Fruit fly (Drosophila melanogaster) whole organism, embryonic: Measurements from ENCODE around the gene CG13247.
A peak's percentile ranks its signal among the peaks of the same experiment; 100 is the strongest.

Source experiments
- Abd-B ChIP-seq: fragments of 200-800 bp; sonication (Bioruptor generic); optimal IDR thresholded peaks from 2 replicates; lab custom pipeline; 2018; ENCODE audit warnings: missing biosample characterization, mild to moderate bottlenecking, missing genetic modification characterization, moderate library complexity
- B-H1 ChIP-seq: fragments of 200-800 bp; sonication (Bioruptor generic); IDR thresholded peaks from 3 replicates; pipeline ENCODE4 v1.3.6; 2022; ENCODE audit warnings: missing biosample characterization, missing genetic modification characterization
- CG12769 ChIP-seq: fragments of 200-800 bp; sonication (Bioruptor generic); optimal IDR thresholded peaks from 2 replicates; lab custom pipeline; 2019; ENCODE audit warnings: missing biosample characterization, mild to moderate bottlenecking, missing genetic modification characterization, moderate library complexity
- CG13775 ChIP-seq: fragments of 200-800 bp; sonication (Bioruptor generic); optimal IDR thresholded peaks from 3 replicates; lab custom pipeline; 2017; ENCODE audit warnings: missing biosample characterization, mild to moderate bottlenecking, missing genetic modification characterization
- CG16813 ChIP-seq: fragments of 200-800 bp; sonication (Bioruptor generic); IDR thresholded peaks from 3 replicates; pipeline ENCODE4 v1.3.6; 2022; ENCODE audit warnings: missing biosample characterization, missing genetic modification characterization; ENCODE audit not compliant: partially characterized antibody
- CG17385 ChIP-seq: fragments of 200-800 bp; sonication (Bioruptor generic); optimal IDR thresholded peaks from 3 replicates; lab custom pipeline; 2018; ENCODE audit warnings: missing biosample characterization, mild to moderate bottlenecking, missing genetic modification characterization
- CG18011 ChIP-seq: fragments of 200-800 bp; sonication (Bioruptor generic); optimal IDR thresholded peaks from 2 replicates; lab custom pipeline; 2017; ENCODE audit warnings: missing biosample characterization, missing genetic modification characterization, mild to moderate bottlenecking, moderate library complexity, missing genotype
- CG18599 ChIP-seq: fragments of 200-800 bp; sonication (Bioruptor generic); optimal IDR thresholded peaks from 3 replicates; lab custom pipeline; 2017; ENCODE audit warnings: missing biosample characterization, missing genetic modification characterization, mild to moderate bottlenecking, moderate library complexity, missing genetic modification reagents
- CG2120 ChIP-seq: fragments of 200-800 bp; sonication (Bioruptor generic); optimal IDR thresholded peaks from 3 replicates; lab custom pipeline; 2016; ENCODE audit warnings: missing biosample characterization, missing genetic modification characterization
- CG2199 ChIP-seq: fragments of 200-800 bp; sonication (Bioruptor generic); IDR thresholded peaks from 3 replicates; pipeline ENCODE4 v1.3.6; 2022; ENCODE audit warnings: missing biosample characterization, missing genetic modification characterization
- CG33557 ChIP-seq: fragments of 200-800 bp; sonication (Bioruptor generic); optimal IDR thresholded peaks from 2 replicates; lab custom pipeline; 2019; ENCODE audit warnings: missing biosample characterization, mild to moderate bottlenecking, missing genetic modification characterization, moderate library complexity
- CG3838 ChIP-seq: fragments of 200-800 bp; sonication (Bioruptor generic); optimal IDR thresholded peaks from 3 replicates; lab custom pipeline; 2016; ENCODE audit warnings: missing biosample characterization, missing genetic modification characterization
- CG6272 ChIP-seq: fragments of 200-800 bp; sonication (Bioruptor generic); IDR thresholded peaks from 2 replicates; pipeline ENCODE4 v1.3.6; 2022; ENCODE audit warnings: missing biosample characterization, missing genetic modification characterization
- CG7987 ChIP-seq: fragments of 200-800 bp; sonication (Bioruptor generic); optimal IDR thresholded peaks from 2 replicates; lab custom pipeline; 2018; ENCODE audit warnings: missing biosample characterization, mild to moderate bottlenecking, missing genetic modification characterization, moderate library complexity
- CG8359 ChIP-seq: fragments of 200-800 bp; sonication (Bioruptor generic); optimal IDR thresholded peaks from 2 replicates; lab custom pipeline; 2017; ENCODE audit warnings: missing biosample characterization, mild to moderate bottlenecking, missing genetic modification characterization, borderline replicate concordance
- CG8924 ChIP-seq: fragments of 200-800 bp; optimal IDR thresholded peaks from 3 replicates; lab custom pipeline; 2019; ENCODE audit warnings: missing biosample characterization, mild to moderate bottlenecking, missing genetic modification characterization, moderate library complexity
- Deaf1 ChIP-seq: fragments of 200-800 bp; optimal IDR thresholded peaks from 3 replicates; lab custom pipeline; 2019; ENCODE audit warnings: missing biosample characterization, mild to moderate bottlenecking, missing genetic modification characterization, moderate library complexity
- Dfd ChIP-seq, 2 experiments: fragments of >200 bp; optimal IDR thresholded peaks; 2 replicates each; lab custom pipeline; 2017; ENCODE audit warnings: missing biosample characterization in 2 of 2, missing genetic modification characterization in 2 of 2
- ERR ChIP-seq: fragments of 200-800 bp; sonication (Bioruptor generic); optimal IDR thresholded peaks from 2 replicates; lab custom pipeline; 2016; ENCODE audit warnings: missing biosample characterization, missing genetic modification characterization
- Eip74EF ChIP-seq, 2 experiments: fragments of 200-800 bp in 1 of 2; fragments of >200 bp in 1 of 2; sonication (Bioruptor generic) in 1 of 2; optimal IDR thresholded peaks; 2 replicates each; lab custom pipeline; 2017 to 2019; ENCODE audit warnings: missing biosample characterization in 2 of 2, missing genetic modification characterization in 2 of 2, mild to moderate bottlenecking in 1 of 2, moderate library complexity in 1 of 2
- Hr78 ChIP-seq, 2 experiments: fragments of 200-800 bp in 1 of 2; fragments of >200 bp in 1 of 2; sonication (Bioruptor generic) in 1 of 2; optimal IDR thresholded peaks; 2 replicates each; lab custom pipeline; 2017 to 2019; ENCODE audit warnings: missing biosample characterization in 2 of 2, missing genetic modification characterization in 2 of 2, mild to moderate bottlenecking in 1 of 2, moderate library complexity in 1 of 2
- Hsf ChIP-seq: fragments of 200-800 bp; sonication (Bioruptor generic); optimal IDR thresholded peaks from 3 replicates; lab custom pipeline; 2016; ENCODE audit warnings: missing biosample characterization, missing genetic modification characterization
- Oli ChIP-seq: fragments of 200-800 bp; sonication (Bioruptor generic); optimal IDR thresholded peaks from 2 replicates; lab custom pipeline; 2018; ENCODE audit warnings: missing biosample characterization, mild to moderate bottlenecking, missing genetic modification characterization, moderate library complexity
- Pdp1 ChIP-seq, 2 experiments: fragments of 200-800 bp; sonication (Bioruptor generic); optimal IDR thresholded peaks; 3 replicates each; lab custom pipeline; 2016; ENCODE audit warnings: missing biosample characterization in 2 of 2, missing genetic modification characterization in 2 of 2, mild to moderate bottlenecking in 1 of 2, moderate library complexity in 1 of 2
- Rfx ChIP-seq: fragments of 200-800 bp; sonication (Bioruptor generic); IDR thresholded peaks from 2 replicates; pipeline ENCODE4 v1.3.6; 2022; ENCODE audit warnings: missing biosample characterization, missing genetic modification characterization
- Six4 ChIP-seq: fragments of 200-800 bp; sonication (Bioruptor generic); optimal IDR thresholded peaks from 2 replicates; lab custom pipeline; 2016; ENCODE audit warnings: missing biosample characterization, missing genetic modification characterization
- TFAM ChIP-seq: fragments of 200-800 bp; sonication (Bioruptor generic); optimal IDR thresholded peaks from 2 replicates; lab custom pipeline; 2017; ENCODE audit warnings: missing biosample characterization, missing genetic modification characterization, inconsistent platforms
- bsh ChIP-seq, 2 experiments: fragments of 200-800 bp; sonication (Bioruptor generic); optimal IDR thresholded peaks; 2 replicates each; lab custom pipeline; 2017 to 2018; ENCODE audit warnings: mild to moderate bottlenecking in 2 of 2, missing biosample characterization in 2 of 2, missing genetic modification characterization in 2 of 2, moderate library complexity in 1 of 2
- cas ChIP-seq: fragments of 200-800 bp; sonication (Bioruptor generic); IDR thresholded peaks from 2 replicates; pipeline ENCODE4 v1.3.6; 2022; ENCODE audit warnings: missing biosample characterization, missing genetic modification characterization
- chinmo ChIP-seq: fragments of 200-800 bp; sonication (Bioruptor generic); IDR thresholded peaks from 4 replicates; pipeline ENCODE4 v1.3.6; 2022; ENCODE audit warnings: missing biosample characterization, missing genetic modification characterization; ENCODE audit not compliant: partially characterized antibody
- exex ChIP-seq: fragments of 200-800 bp; sonication (Bioruptor generic); optimal IDR thresholded peaks from 4 replicates; lab custom pipeline; 2018; ENCODE audit warnings: missing biosample characterization, mild to moderate bottlenecking, missing genetic modification characterization, moderate library complexity
- gcm2 ChIP-seq: fragments of 200-800 bp; sonication (Bioruptor generic); optimal IDR thresholded peaks from 2 replicates; lab custom pipeline; 2016; ENCODE audit warnings: missing biosample characterization, missing genetic modification characterization
- grn ChIP-seq: fragments of 200-800 bp; sonication (Bioruptor generic); optimal IDR thresholded peaks from 3 replicates; lab custom pipeline; 2017; ENCODE audit warnings: missing biosample characterization, missing genetic modification characterization
- ken ChIP-seq: fragments of 200-800 bp; sonication (Bioruptor generic); IDR thresholded peaks from 3 replicates; pipeline ENCODE4 v1.3.6; 2022; ENCODE audit warnings: missing biosample characterization, missing genetic modification characterization
- lmd ChIP-seq: fragments of 200-800 bp; sonication (Bioruptor generic); IDR thresholded peaks from 2 replicates; pipeline ENCODE4 v1.3.6; 2022; ENCODE audit warnings: missing biosample characterization, missing genetic modification characterization
- lola ChIP-seq, 3 experiments: fragments of >200 bp in 2 of 3; fragments of 200-800 bp in 1 of 3; sonication (Bioruptor generic) in 1 of 3; optimal IDR thresholded peaks; 2 replicates each; lab custom pipeline; 2017 to 2019; ENCODE audit warnings: missing biosample characterization in 3 of 3, missing genetic modification characterization in 3 of 3, mild to moderate bottlenecking in 1 of 3, moderate library complexity in 1 of 3
- lov ChIP-seq, 2 experiments: fragments of 200-800 bp in 1 of 2; fragments of >200 bp in 1 of 2; sonication (Bioruptor generic) in 1 of 2; IDR thresholded peaks in 1 of 2; optimal IDR thresholded peaks in 1 of 2; 2 replicates in 1 of 2; 3 replicates in 1 of 2; pipeline versions ENCODE4 v1.3.6 to Lab custom; 2017 to 2022; ENCODE audit warnings: missing biosample characterization in 1 of 2, missing genetic modification characterization in 1 of 2
- mirr ChIP-seq: fragments of 200-800 bp; sonication (Bioruptor generic); optimal IDR thresholded peaks from 3 replicates; lab custom pipeline; 2018; ENCODE audit warnings: missing biosample characterization, mild to moderate bottlenecking, missing genetic modification characterization
- nom ChIP-seq: fragments of 200-800 bp; sonication (Bioruptor generic); optimal IDR thresholded peaks from 2 replicates; lab custom pipeline; 2017; ENCODE audit warnings: missing biosample characterization, missing genetic modification characterization, mild to moderate bottlenecking, moderate library complexity, missing genetic modification reagents
- slou ChIP-seq: fragments of 200-800 bp; sonication (Bioruptor generic); optimal IDR thresholded peaks from 3 replicates; lab custom pipeline; 2016; ENCODE audit warnings: missing biosample characterization, missing genetic modification characterization
- tna ChIP-seq: fragments of 200-800 bp; sonication (Bioruptor generic); IDR thresholded peaks from 2 replicates; pipeline ENCODE4 v1.3.6; 2022; ENCODE audit warnings: missing biosample characterization, missing genetic modification characterization; ENCODE audit not compliant: partially characterized antibody
- trh ChIP-seq: fragments of 200-800 bp; sonication (Bioruptor generic); optimal IDR thresholded peaks from 2 replicates; lab custom pipeline; 2016; ENCODE audit warnings: missing biosample characterization, missing genetic modification characterization
- wdn ChIP-seq: fragments of 200-800 bp; sonication (Bioruptor generic); IDR thresholded peaks from 2 replicates; pipeline ENCODE4 v1.3.6; 2022; ENCODE audit warnings: missing biosample characterization, missing genetic modification characterization
- zen2 ChIP-seq: fragments of 200-800 bp; sonication (Bioruptor generic); IDR thresholded peaks from 3 replicates; pipeline ENCODE4 v1.3.6; 2022; ENCODE audit warnings: missing biosample characterization, missing genetic modification characterization; ENCODE audit not compliant: partially characterized antibody

The CG13247 gene

dm6 chr3L:20387038-20387842 is 17.1 kb downstream of the CG13247 start (continued):
- TF ChIP-seq zen2 (GFP tag; lab: Robert Waterston, UW) (no peak; the same call in 2 of the 3 replicates), CG3838 (GFP tag; lab: Kevin White, UChicago) (no peak), exex (peak; percentile 77), Abd-B (GFP tag; lab: Kevin White, UChicago) (no peak), Six4 (GFP tag; lab: Kevin White, UChicago) (no peak), CG8359 (GFP tag; lab: Kevin White, UChicago) (no peak), CG18011 (GFP tag; lab: Kevin White, UChicago) (no peak), TFAM (GFP tag; lab: Kevin White, UChicago) (no peak), Hsf (no peak), chinmo (GFP tag; lab: Robert Waterston, UW) (0 out of 4 replicates have a peak, but pooled peaks have one; percentile 41), CG8924 (tag; lab: Kevin White, UChicago) (no peak), grn (GFP tag; lab: Kevin White, UChicago) (peak; percentile 59), Eip74EF (GFP tag; optimal IDR thresholded peaks at IDR 0.05; lab: Kevin White, UChicago) (peak in 1 of 2 experiments; percentile 55), slou (GFP tag; lab: Kevin White, UChicago) (no peak), Hr78 (GFP tag; optimal IDR thresholded peaks at IDR 0.05; lab: Kevin White, UChicago) (peak in 1 of 2 experiments; percentile 1), CG12769 (tag; lab: Kevin White, UChicago) (peak; percentile 3), lov (optimal IDR thresholded peaks at IDR 0.05; lab: Kevin White, UChicago) (no peak), lov (GFP tag; IDR thresholded peaks at IDR 0.05; lab: Robert Waterston, UW) (no peak), CG13775 (GFP tag; lab: Kevin White, UChicago) (no peak), wdn (GFP tag; lab: Robert Waterston, UW) (no peak), CG18599 (GFP tag; lab: Kevin White, UChicago) (peak; percentile 51), CG2199 (GFP tag; lab: Robert Waterston, UW) (peak; percentile 89; the same call in 2 of the 3 replicates), CG2120 (GFP tag; lab: Kevin White, UChicago) (no peak), CG17385 (no peak), Dfd (GFP tag; optimal IDR thresholded peaks at IDR 0.05; lab: Kevin White, UChicago) (no peak), mirr (GFP tag; lab: Kevin White, UChicago) (peak; percentile 42)

dm6 chr3L:20387843-20388163 is 17.7 kb downstream of the CG13247 start:
- TF ChIP-seq nom (GFP tag; lab: Kevin White, UChicago) (peak; percentile 75), Deaf1 (tag; lab: Kevin White, UChicago) (peak; percentile 12), Pdp1 (GFP tag; optimal IDR thresholded peaks at IDR 0.05; lab: Kevin White, UChicago) (peak in 1 of 2 experiments; percentile 87), ken (no peak), bsh (GFP tag; optimal IDR thresholded peaks at IDR 0.05; lab: Kevin White, UChicago) (peak in 1 of 2 experiments; percentile 36), CG12769 (tag; lab: Kevin White, UChicago) (no peak), ERR (GFP tag; lab: Kevin White, UChicago) (no peak)

dm6 chr3L:20388983-20389382 is 18.9 kb downstream of the CG13247 start:
- TF ChIP-seq gcm2 (GFP tag; lab: Kevin White, UChicago) (no peak), Oli (tag; lab: Kevin White, UChicago) (peak; percentile 30), CG16813 (GFP tag; lab: Robert Waterston, UW) (no peak), lmd (GFP tag; lab: Robert Waterston, UW) (peak; percentile 15; the same call in 1 of the 2 replicates), Rfx (GFP tag; lab: Robert Waterston, UW) (peak; percentile 68), trh (no peak), grn (GFP tag; lab: Kevin White, UChicago) (peak; percentile 78), CG33557 (no peak), cas (GFP tag; lab: Robert Waterston, UW) (no peak), CG7987 (GFP tag; lab: Kevin White, UChicago) (peak; percentile 28), CG6272 (GFP tag; lab: Robert Waterston, UW) (no peak), B-H1 (no peak), lola (GFP tag; optimal IDR thresholded peaks at IDR 0.05; lab: Kevin White, UChicago) (no peak), CG18011 (GFP tag; lab: Kevin White, UChicago) (no peak), tna (GFP tag; lab: Robert Waterston, UW) (no peak), exex (peak; percentile 86)
